Fruit fly (Drosophila melanogaster) whole organism, embryonic: ENCODE measurements around the gene Cyp12a4.

Source experiments
- Blimp-1 ChIP-seq: fragments of 200-800 bp; sonication (Bioruptor generic); optimal IDR thresholded peaks from 3 replicates; lab custom pipeline; 2018; ENCODE audit warnings: missing biosample characterization, missing genetic modification characterization, mild to moderate bottlenecking, moderate library complexity, missing genetic modification reagents
- CG10979 ChIP-seq: fragments of 200-800 bp; sonication (Bioruptor generic); optimal IDR thresholded peaks from 2 replicates; lab custom pipeline; 2018; ENCODE audit warnings: missing biosample characterization, mild to moderate bottlenecking, missing genetic modification characterization, moderate library complexity
- CG11247 ChIP-seq: fragments of 200-800 bp; sonication (Bioruptor generic); IDR thresholded peaks from 2 replicates; pipeline ENCODE4 v1.3.6; 2022; ENCODE audit warnings: missing biosample characterization, missing genetic modification characterization
- CG12391 ChIP-seq: fragments of 200-800 bp; sonication (Bioruptor generic); optimal IDR thresholded peaks from 3 replicates; lab custom pipeline; 2018; ENCODE audit warnings: missing biosample characterization, mild to moderate bottlenecking, missing genetic modification characterization, moderate library complexity
- CG12659 ChIP-seq: fragments of 200-800 bp; sonication (Bioruptor generic); optimal IDR thresholded peaks from 3 replicates; lab custom pipeline; 2017; ENCODE audit warnings: mild to moderate bottlenecking, missing biosample characterization, missing genetic modification reagents, missing genetic modification characterization
- CG13424 ChIP-seq: fragments of 200-800 bp; sonication (Bioruptor generic); optimal IDR thresholded peaks from 2 replicates; lab custom pipeline; 2019; ENCODE audit warnings: missing biosample characterization, mild to moderate bottlenecking, missing genetic modification characterization, moderate library complexity
- CG14050 ChIP-seq: fragments of 200-800 bp; sonication (Bioruptor generic); IDR thresholded peaks from 3 replicates; pipeline ENCODE4 v1.3.6; 2022; ENCODE audit warnings: missing biosample characterization, missing genetic modification characterization
- CG14667 ChIP-seq: fragments of 200-800 bp; sonication (Bioruptor generic); IDR thresholded peaks from 2 replicates; pipeline ENCODE4 v1.3.6; 2022; ENCODE audit warnings: missing biosample characterization, missing genetic modification characterization
- CG1647 ChIP-seq: fragments of 200-800 bp; sonication (Bioruptor generic); optimal IDR thresholded peaks from 3 replicates; lab custom pipeline; 2016; ENCODE audit warnings: missing biosample characterization, missing genetic modification characterization
- CG18262 ChIP-seq: fragments of 200-800 bp; optimal IDR thresholded peaks from 3 replicates; lab custom pipeline; 2019; ENCODE audit warnings: missing biosample characterization, mild to moderate bottlenecking, missing genetic modification characterization, moderate library complexity
- CG2678 ChIP-seq: fragments of 200-800 bp; sonication (Bioruptor generic); optimal IDR thresholded peaks from 3 replicates; lab custom pipeline; 2019; ENCODE audit warnings: missing biosample characterization, mild to moderate bottlenecking, missing genetic modification characterization, moderate library complexity
- CG6854 ChIP-seq: fragments of 200-800 bp; sonication (Bioruptor generic); optimal IDR thresholded peaks from 3 replicates; lab custom pipeline; 2017; ENCODE audit warnings: missing biosample characterization, mild to moderate bottlenecking, missing genetic modification characterization
- CG8388 ChIP-seq: fragments of 200-800 bp; sonication (Bioruptor generic); optimal IDR thresholded peaks from 2 replicates; lab custom pipeline; 2019; ENCODE audit warnings: missing biosample characterization, mild to moderate bottlenecking, missing genetic modification characterization, moderate library complexity
- CoRest ChIP-seq: fragments of 200-800 bp; sonication (Bioruptor generic); optimal IDR thresholded peaks from 3 replicates; lab custom pipeline; 2018; ENCODE audit warnings: missing biosample characterization, mild to moderate bottlenecking, missing genetic modification characterization, moderate library complexity
- Drgx ChIP-seq: fragments of 200-800 bp; sonication (Bioruptor generic); IDR thresholded peaks from 2 replicates; pipeline ENCODE4 v1.3.6; 2022; ENCODE audit warnings: missing biosample characterization, missing genetic modification characterization
- Ets97D ChIP-seq: fragments of 200-800 bp; sonication (Bioruptor generic); optimal IDR thresholded peaks from 3 replicates; lab custom pipeline; 2016; ENCODE audit warnings: missing biosample characterization, missing genetic modification characterization
- H2.0 ChIP-seq: fragments of 200-800 bp; sonication (Bioruptor generic); IDR thresholded peaks from 2 replicates; pipeline ENCODE4 v1.3.6; 2022; ENCODE audit warnings: missing biosample characterization, missing genetic modification characterization
- HLH3B ChIP-seq: fragments of 200-800 bp; sonication (Bioruptor generic); IDR thresholded peaks from 2 replicates; pipeline ENCODE4 v1.3.6; 2022; ENCODE audit warnings: missing biosample characterization, missing genetic modification characterization
- Jarid2 ChIP-seq: fragments of 200-800 bp; sonication (Bioruptor generic); optimal IDR thresholded peaks from 3 replicates; lab custom pipeline; 2017; ENCODE audit warnings: mild to moderate bottlenecking, missing biosample characterization, missing genetic modification reagents, missing genetic modification characterization
- Lhr ChIP-seq: fragments of 200-800 bp; sonication (Bioruptor generic); optimal IDR thresholded peaks from 3 replicates; lab custom pipeline; 2017; ENCODE audit warnings: mild to moderate bottlenecking, missing biosample characterization, missing genetic modification reagents, missing genetic modification characterization
- Med ChIP-seq: fragments of 200-800 bp; sonication (Bioruptor generic); peaks from one replicate; lab custom pipeline; 2016; ENCODE audit warnings: missing biosample characterization, missing genetic modification characterization, mild to moderate bottlenecking, inconsistent platforms, moderate library complexity
- Trl ChIP-seq, 3 experiments: fragments of >200 bp in 2 of 3; fragments of 200-800 bp in 1 of 3; sonication (Bioruptor generic) in 1 of 3; optimal IDR thresholded peaks; 2 replicates in 1 of 3; 3 replicates in 2 of 3; lab custom pipeline; 2016 to 2017; ENCODE audit warnings: missing biosample characterization in 1 of 3, missing genetic modification characterization in 1 of 3
- Xbp1 ChIP-seq: fragments of 200-800 bp; sonication (Bioruptor generic); optimal IDR thresholded peaks from 3 replicates; lab custom pipeline; 2016; ENCODE audit warnings: missing biosample characterization, mild to moderate bottlenecking, missing genetic modification characterization
- al ChIP-seq: fragments of 200-800 bp; sonication (Bioruptor generic); IDR thresholded peaks from 2 replicates; pipeline ENCODE4 v1.3.6; 2022; ENCODE audit warnings: missing biosample characterization, missing genetic modification characterization
- ara ChIP-seq: fragments of 200-800 bp; sonication (Bioruptor generic); IDR thresholded peaks from 2 replicates; pipeline ENCODE4 v1.3.6; 2022; ENCODE audit warnings: missing biosample characterization, missing genetic modification characterization
- az2 ChIP-seq: fragments of 200-800 bp; sonication (Bioruptor generic); optimal IDR thresholded peaks from 3 replicates; lab custom pipeline; 2016; ENCODE audit warnings: missing biosample characterization, missing genetic modification characterization
- chif ChIP-seq, 2 experiments: fragments of 200-800 bp; sonication (Bioruptor generic); optimal IDR thresholded peaks; 3 replicates each; lab custom pipeline; 2016; ENCODE audit warnings: missing biosample characterization in 2 of 2, missing genetic modification characterization in 2 of 2
- chn ChIP-seq: fragments of 200-800 bp; sonication (Bioruptor generic); optimal IDR thresholded peaks from 2 replicates; lab custom pipeline; 2016; ENCODE audit warnings: missing biosample characterization, missing genetic modification characterization
- ci ChIP-seq: fragments of 200-800 bp; sonication (Bioruptor generic); IDR thresholded peaks from 3 replicates; pipeline ENCODE4 v1.3.6; 2022; ENCODE audit warnings: missing biosample characterization, missing genetic modification characterization
- dmrt11E ChIP-seq: fragments of 200-800 bp; sonication (Bioruptor generic); optimal IDR thresholded peaks from 3 replicates; lab custom pipeline; 2018; ENCODE audit warnings: missing biosample characterization, mild to moderate bottlenecking, missing genetic modification characterization, moderate library complexity
- eve ChIP-seq, 2 experiments: fragments of >200 bp; optimal IDR thresholded peaks; 2 replicates each; lab custom pipeline; 2017; ENCODE audit warnings: missing biosample characterization in 2 of 2, missing genetic modification characterization in 2 of 2
- ewg ChIP-seq: fragments of 200-800 bp; sonication (Bioruptor generic); optimal IDR thresholded peaks from 3 replicates; lab custom pipeline; 2017; ENCODE audit warnings: mild to moderate bottlenecking, missing biosample characterization, missing genetic modification reagents, missing genetic modification characterization
- fd96Cb ChIP-seq: fragments of 200-800 bp; sonication (Bioruptor generic); optimal IDR thresholded peaks from 2 replicates; lab custom pipeline; 2018; ENCODE audit warnings: missing biosample characterization, mild to moderate bottlenecking, missing genetic modification characterization, moderate library complexity
- gce ChIP-seq: fragments of 200-800 bp; sonication (Bioruptor generic); IDR thresholded peaks from 3 replicates; pipeline ENCODE4 v1.3.6; 2022; ENCODE audit warnings: missing biosample characterization, missing genetic modification characterization
- gcm ChIP-seq: fragments of 200-800 bp; sonication (Bioruptor generic); optimal IDR thresholded peaks from 2 replicates; lab custom pipeline; 2019; ENCODE audit warnings: missing biosample characterization, mild to moderate bottlenecking, missing genetic modification characterization, moderate library complexity
- gem ChIP-seq: fragments of 200-800 bp; sonication (Bioruptor generic); optimal IDR thresholded peaks from 2 replicates; lab custom pipeline; 2019; ENCODE audit warnings: missing biosample characterization, mild to moderate bottlenecking, missing genetic modification characterization, moderate library complexity
- gro ChIP-seq: fragments of 200-800 bp; sonication (Bioruptor generic); optimal IDR thresholded peaks from 2 replicates; lab custom pipeline; 2016; ENCODE audit warnings: missing biosample characterization, missing genetic modification characterization
- gsb-n ChIP-seq: fragments of 200-800 bp; sonication (Bioruptor generic); optimal IDR thresholded peaks from 3 replicates; lab custom pipeline; 2018; ENCODE audit warnings: missing biosample characterization, mild to moderate bottlenecking, missing genetic modification characterization
- nmo ChIP-seq: fragments of 200-800 bp; sonication (Bioruptor generic); optimal IDR thresholded peaks from 2 replicates; lab custom pipeline; 2018; ENCODE audit warnings: missing biosample characterization, mild to moderate bottlenecking, missing genetic modification characterization, moderate library complexity
- otp ChIP-seq: fragments of 200-800 bp; sonication (Bioruptor generic); IDR thresholded peaks from 3 replicates; pipeline ENCODE4, ENCODE4 v1.3.6; 2022; ENCODE audit warnings: missing biosample characterization, missing genetic modification characterization
- phol ChIP-seq: fragments of 200-800 bp; sonication (Bioruptor generic); optimal IDR thresholded peaks from 3 replicates; lab custom pipeline; 2018; ENCODE audit warnings: missing biosample characterization, mild to moderate bottlenecking, missing genetic modification characterization, moderate library complexity
- ranshi ChIP-seq: fragments of 200-800 bp; sonication (Bioruptor generic); IDR thresholded peaks from 2 replicates; pipeline ENCODE4 v1.3.6; 2022; ENCODE audit warnings: missing biosample characterization, missing genetic modification characterization
- rib ChIP-seq: fragments of 200-800 bp; sonication (Bioruptor generic); IDR thresholded peaks from 2 replicates; pipeline ENCODE4 v1.3.6; 2022; ENCODE audit warnings: missing biosample characterization, missing genetic modification characterization
- row ChIP-seq: fragments of 200-800 bp; sonication (Bioruptor generic); IDR thresholded peaks from 3 replicates; pipeline ENCODE4 v1.3.6; 2022; ENCODE audit warnings: missing biosample characterization, missing genetic modification characterization
- tin ChIP-seq: fragments of 200-800 bp; sonication (Bioruptor generic); optimal IDR thresholded peaks from 3 replicates; lab custom pipeline; 2016; ENCODE audit warnings: missing biosample characterization, missing genetic modification characterization
- trem ChIP-seq: fragments of 200-800 bp; optimal IDR thresholded peaks from 3 replicates; lab custom pipeline; 2019; ENCODE audit warnings: missing biosample characterization, mild to moderate bottlenecking, missing genetic modification characterization, moderate library complexity
- twi ChIP-seq: fragments of 200-800 bp; optimal IDR thresholded peaks from 2 replicates; lab custom pipeline; 2019; ENCODE audit warnings: missing biosample characterization, mild to moderate bottlenecking, missing genetic modification characterization, moderate library complexity
- unpg ChIP-seq: fragments of 200-800 bp; sonication (Bioruptor generic); optimal IDR thresholded peaks from 3 replicates; lab custom pipeline; 2018; ENCODE audit warnings: missing biosample characterization, mild to moderate bottlenecking, missing genetic modification characterization, moderate library complexity
- zf30C ChIP-seq: fragments of 200-800 bp; sonication (Bioruptor generic); optimal IDR thresholded peaks from 3 replicates; lab custom pipeline; 2018; ENCODE audit warnings: missing biosample characterization, mild to moderate bottlenecking, missing genetic modification characterization
- zfh1 ChIP-seq: fragments of 200-800 bp; sonication (Bioruptor generic); IDR thresholded peaks from 3 replicates; pipeline ENCODE4 v1.3.6; 2022; ENCODE audit warnings: missing biosample characterization, missing genetic modification characterization

The Cyp12a4 gene

DNA sequence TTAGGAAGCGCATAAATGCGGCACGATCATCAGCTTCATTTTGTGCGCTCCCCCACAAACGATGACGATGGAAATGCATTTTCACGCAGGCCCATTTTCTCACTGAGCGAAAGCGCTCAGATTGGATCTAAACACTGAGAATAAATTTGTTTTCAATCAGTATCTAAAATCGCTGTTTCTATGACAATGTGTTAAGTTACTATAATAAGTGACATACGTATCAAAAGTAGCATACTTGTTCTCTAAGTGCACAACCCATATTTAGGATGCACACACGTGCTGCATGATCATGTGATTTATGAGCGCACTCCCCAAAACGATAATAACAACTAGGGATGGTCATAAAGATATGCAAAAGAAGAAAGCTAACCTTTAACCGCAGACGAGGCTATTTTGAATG lies 26.8 kb upstream of the Cyp12a4 start:
- TF ChIP-seq CG18262 (tag; lab: Kevin White, UChicago) = peak; percentile 65
- peak; percentile 11 for TF ChIP-seq gcm
- 0 out of 2 replicates have a peak, but pooled peaks have one; percentile 19 for TF ChIP-seq HLH3B
- TF ChIP-seq gem = peak; percentile 37
- 0 out of 3 replicates have a peak, but pooled peaks have one; percentile 22 for TF ChIP-seq gce (GFP tag; lab: Robert Waterston, UW)
- peak; percentile 28 for TF ChIP-seq fd96Cb (tag; lab: Kevin White, UChicago)
- no peak for TF ChIP-seq rib
- peak; percentile 6 for TF ChIP-seq az2 (GFP tag; lab: Kevin White, UChicago)
- TF ChIP-seq Med (GFP tag; lab: Kevin White, UChicago) = peak; percentile 66
- peak; percentile 16 for TF ChIP-seq zf30C (GFP tag; lab: Kevin White, UChicago)
- no peak for TF ChIP-seq CG6854 (GFP tag; lab: Kevin White, UChicago)
- TF ChIP-seq Trl (optimal IDR thresholded peaks at IDR 0.05; lab: Kevin White, UChicago) = no peak
- no peak for TF ChIP-seq Trl (GFP tag; optimal IDR thresholded peaks at IDR 0.05; lab: Kevin White, UChicago)
- peak in 1 of 2 experiments; percentile 37 for TF ChIP-seq chif (GFP tag; optimal IDR thresholded peaks at IDR 0.05; lab: Kevin White, UChicago)
- TF ChIP-seq gsb-n (tag; lab: Kevin White, UChicago) = peak; percentile 41
- peak; percentile 26 for TF ChIP-seq nmo (GFP tag; lab: Kevin White, UChicago)
- TF ChIP-seq CG10979 (tag; lab: Kevin White, UChicago) = peak; percentile 60
- peak; percentile 47 for TF ChIP-seq twi (tag; lab: Kevin White, UChicago)
- TF ChIP-seq ewg = no peak
- TF ChIP-seq CoRest (tag; lab: Kevin White, UChicago) = peak; percentile 11
- peak; percentile 38 for TF ChIP-seq dmrt11E
- TF ChIP-seq tin = peak; percentile 30
- peak in 1 of 2 experiments; percentile 78 for TF ChIP-seq eve (GFP tag; optimal IDR thresholded peaks at IDR 0.05; lab: Kevin White, UChicago)
- TF ChIP-seq zfh1 (GFP tag; lab: Robert Waterston, UW) = peak; percentile 60; the same call in 2 of the 3 replicates
- peak; percentile 54 for TF ChIP-seq Blimp-1 (GFP tag; lab: Kevin White, UChicago)
- peak; percentile 31 for TF ChIP-seq CG13424 (tag; lab: Kevin White, UChicago)
- TF ChIP-seq ranshi (GFP tag; lab: Robert Waterston, UW) = 0 out of 2 replicates have a peak, but pooled peaks have one; percentile 10
- no peak for TF ChIP-seq Lhr (GFP tag; lab: Kevin White, UChicago)
- peak; percentile 6 for TF ChIP-seq trem (tag; lab: Kevin White, UChicago)
- peak; percentile 56; the same call in 2 of the 3 replicates for TF ChIP-seq row (GFP tag; lab: Robert Waterston, UW)
- peak; percentile 32 for TF ChIP-seq chn (GFP tag; lab: Kevin White, UChicago)
- TF ChIP-seq CG8388 (GFP tag; lab: Kevin White, UChicago) = peak; percentile 26
- TF ChIP-seq CG1647 (GFP tag; lab: Kevin White, UChicago) = no peak
- no peak for TF ChIP-seq al (GFP tag; lab: Robert Waterston, UW)
- 0 out of 2 replicates have a peak, but pooled peaks have one; percentile 33 for TF ChIP-seq CG14667
- peak; percentile 75 for TF ChIP-seq ara (GFP tag; lab: Robert Waterston, UW)
- no peak for TF ChIP-seq H2.0 (GFP tag; lab: Robert Waterston, UW)
- TF ChIP-seq CG2678 (tag; lab: Kevin White, UChicago) = peak; percentile 13
- TF ChIP-seq Jarid2 (GFP tag; lab: Kevin White, UChicago) = no peak
- TF ChIP-seq CG14050 (GFP tag; lab: Robert Waterston, UW) = no peak
- TF ChIP-seq CG11247 (GFP tag; lab: Robert Waterston, UW) = no peak
- peak; percentile 31 for TF ChIP-seq CG12391
- TF ChIP-seq unpg = peak; percentile 27
- peak; percentile 51; the same call in 1 of the 3 replicates for TF ChIP-seq ci (GFP tag; lab: Robert Waterston, UW)
- TF ChIP-seq Drgx = 0 out of 2 replicates have a peak, but pooled peaks have one; percentile 16
- TF ChIP-seq CG12659 (GFP tag; lab: Kevin White, UChicago) = no peak
- peak; percentile 29 for TF ChIP-seq phol (tag; lab: Kevin White, UChicago)
- TF ChIP-seq gro = no peak
- TF ChIP-seq Xbp1 = peak; percentile 11
- TF ChIP-seq otp (GFP tag; lab: Robert Waterston, UW) = 0 out of 3 replicates have a peak, but pooled peaks have one; percentile 44
- TF ChIP-seq Ets97D (GFP tag; lab: Kevin White, UChicago) = no peak
